Fruit fly (Drosophila melanogaster): Measurements from ENCODE around the gene CG5828.

The CG5828 gene

dm6 chr2L:5092992-5093695, 632 bp upstream of the CG5828 start, which contains the start of gene Pgant5:
Gene Pgant5 (minus strand): TSS chr2L:5093592.
- TF ChIP-seq CG8478 (optimal IDR thresholded peaks at IDR 0.05) (no peak), CTCF (optimal IDR thresholded peaks at IDR 0.05) (no peak)

dm6 chr2L:5095350-5095962, 1.7 kb downstream of the CG5828 start:
- no peak for TF ChIP-seq CG8478 (optimal IDR thresholded peaks at IDR 0.05)
- TF ChIP-seq CTCF (optimal IDR thresholded peaks at IDR 0.05) = no peak

- TF ChIP-seq CG8478 (optimal IDR thresholded peaks at IDR 0.05) (no peak), CTCF (optimal IDR thresholded peaks at IDR 0.05) (no peak)
Observed at dm6 chr2L:5096222-5096621, 2.4 kb downstream of the CG5828 start, which contains the start of gene CG4230. Gene CG4230 (plus strand): TSS chr2L:5096227.

dm6 chr2L:5096761-5097160, 3.0 kb downstream of the CG5828 start:
- TF ChIP-seq CTCF (optimal IDR thresholded peaks at IDR 0.05) (no peak), CG8478 (optimal IDR thresholded peaks at IDR 0.05) (no peak)

- TF ChIP-seq CTCF (optimal IDR thresholded peaks at IDR 0.05) (no peak), CG8478 (optimal IDR thresholded peaks at IDR 0.05) (no peak)
Observed at dm6 chr2L:5099790-5100360, 6.1 kb downstream of the CG5828 start, which contains the start of gene ND-13A. Gene ND-13A (minus strand): TSS chr2L:5100288.

dm6 chr2L:5100577-5100976, 6.8 kb downstream of the CG5828 start, which contains the start of gene Msp300:
Gene Msp300 (plus strand): TSS chr2L:5100877.
- TF ChIP-seq CG8478 (optimal IDR thresholded peaks at IDR 0.05) (no peak), CTCF (optimal IDR thresholded peaks at IDR 0.05) (no peak)

dm6 chr2L:5103733-5104132, 10.0 kb downstream of the CG5828 start:
- TF ChIP-seq CG8478 (optimal IDR thresholded peaks at IDR 0.05) (no peak), CTCF (optimal IDR thresholded peaks at IDR 0.05) (no peak)

dm6 chr2L:5107626-5108272, 14.0 kb downstream of the CG5828 start:
- TF ChIP-seq CG8478 (optimal IDR thresholded peaks at IDR 0.05) (no peak), CTCF (optimal IDR thresholded peaks at IDR 0.05) (no peak)

- TF ChIP-seq CG8478 (optimal IDR thresholded peaks at IDR 0.05) (no peak), CTCF (optimal IDR thresholded peaks at IDR 0.05) (no peak)
Observed at dm6 chr2L:5108273-5108653, 14.5 kb downstream of the CG5828 start.

- TF ChIP-seq CG8478 (optimal IDR thresholded peaks at IDR 0.05) (no peak), CTCF (optimal IDR thresholded peaks at IDR 0.05) (no peak)
Observed at dm6 chr2L:5109059-5109458, 15.3 kb downstream of the CG5828 start.

dm6 chr2L:5111261-5111922, 17.6 kb downstream of the CG5828 start:
- TF ChIP-seq CTCF (optimal IDR thresholded peaks at IDR 0.05) = no peak
- no peak for TF ChIP-seq CG8478 (optimal IDR thresholded peaks at IDR 0.05)

- TF ChIP-seq CG8478 (optimal IDR thresholded peaks at IDR 0.05) = no peak
- no peak for TF ChIP-seq CTCF (optimal IDR thresholded peaks at IDR 0.05)
Observed at dm6 chr2L:5113480-5114118, 19.8 kb downstream of the CG5828 start.

- TF ChIP-seq CTCF (optimal IDR thresholded peaks at IDR 0.05) (no peak), CG8478 (optimal IDR thresholded peaks at IDR 0.05) (no peak)
Observed at dm6 chr2L:5114879-5115278, 21.1 kb downstream of the CG5828 start.

- TF ChIP-seq CG8478 (optimal IDR thresholded peaks at IDR 0.05) (no peak), CTCF (optimal IDR thresholded peaks at IDR 0.05) (no peak)
Observed at dm6 chr2L:5116489-5116888, 22.7 kb downstream of the CG5828 start.
